Worm (Caenorhabditis elegans) whole organism, midembryonic: ENCODE results near the gene pas-1.

Source experiments
- T22C8.4 ChIP-seq: fragments of 200-800 bp; sonication (Bioruptor generic); IDR thresholded peaks from 2 replicates; pipeline ENCODE4 v1.3.6; 2022; ENCODE audit warnings: missing genetic modification characterization, missing compliant biosample characterization
- cog-1 ChIP-seq: sonication (generic microtip); optimal IDR thresholded peaks from 2 replicates; lab custom pipeline; 2016; ENCODE audit warnings: missing genetic modification characterization, missing compliant biosample characterization
- flt-1 ChIP-seq: fragments of 200-800 bp; sonication (Bioruptor generic); IDR thresholded peaks from 2 replicates; pipeline ENCODE4 v1.3.6; 2022; ENCODE audit warnings: missing genetic modification characterization, missing compliant biosample characterization
- med-1 ChIP-seq: sonication (generic microtip); optimal IDR thresholded peaks from 2 replicates; lab custom pipeline; 2017; ENCODE audit warnings: missing genetic modification characterization, mild to moderate bottlenecking, missing compliant biosample characterization, antibody characterized with exemption, missing genetic modification reagents; ENCODE audit not compliant: insufficient read depth
- tab-1 ChIP-seq: fragments of 200-800 bp; sonication (Bioruptor generic); IDR thresholded peaks from 2 replicates; pipeline ENCODE4 v1.3.6; 2022; ENCODE audit warnings: missing genetic modification characterization, missing compliant biosample characterization
- ztf-23 ChIP-seq: fragments of 200-800 bp; sonication (Bioruptor generic); IDR thresholded peaks from 2 replicates; pipeline ENCODE4 v1.3.6; 2022; ENCODE audit warnings: missing genetic modification reagents, missing genetic modification characterization, missing compliant biosample characterization
- ztf-29 ChIP-seq: fragments of 200-800 bp; sonication (Bioruptor generic); IDR thresholded peaks from 2 replicates; pipeline ENCODE4 v1.3.6; 2022; ENCODE audit warnings: missing genetic modification reagents, missing genetic modification characterization, missing compliant biosample characterization

- TF ChIP-seq ztf-23 (GFP tag; lab: Robert Waterston, UW) (no peak), med-1 (GFP tag; lab: Kevin White, UChicago) (no peak), cog-1 (tag; lab: Kevin White, UChicago) (no peak), flt-1 (GFP tag; lab: Robert Waterston, UW) (no peak), ztf-29 (GFP tag; lab: Robert Waterston, UW) (no peak), T22C8.4 (no peak), tab-1 (GFP tag; lab: Robert Waterston, UW) (no peak)
These were observed 16.8 kb upstream of the pas-1 start for ce11 chrV:14439236-14439635.
